Worm (Caenorhabditis elegans) whole organism, L4 larva: Measurements from ENCODE around the gene C05C12.5.

Experiments
- ama-1 ChIP-seq: fragments of 150-350 bp; optimal IDR thresholded peaks from 2 replicates; lab custom pipeline; 2014; ENCODE audit warnings: inconsistent platforms, mixed read lengths
- lin-38 ChIP-seq: fragments of 200-800 bp; sonication (Bioruptor generic); IDR thresholded peaks from 2 replicates; pipeline ENCODE4 v1.3.6; 2022; ENCODE audit warnings: missing genetic modification reagents, missing genetic modification characterization, missing compliant biosample characterization
- mdt-29 ChIP-seq: fragments of 200-800 bp; sonication (Bioruptor generic); IDR thresholded peaks from 2 replicates; pipeline ENCODE4 v1.3.6; 2022; ENCODE audit warnings: missing genetic modification reagents, missing genetic modification characterization, missing compliant biosample characterization
- nhr-10 ChIP-seq: fragments of 150-350 bp; optimal IDR thresholded peaks from 2 replicates; lab custom pipeline; 2014; ENCODE audit warnings: missing biosample characterization, missing genetic modification characterization
- unc-62 ChIP-seq, 3 experiments: fragments of 150-350 bp in 1 of 3; sonication (generic microtip); optimal IDR thresholded peaks in 2 of 3; peaks in 1 of 3; 1 replicate in 1 of 3; 2 replicates in 2 of 3; lab custom pipeline; 2014 to 2017; ENCODE audit warnings: missing biosample characterization in 3 of 3, missing genetic modification characterization in 3 of 3, missing genetic modification reagents in 3 of 3, missing genotype in 1 of 3

- TF ChIP-seq lin-38 (GFP tag; lab: Robert Waterston, UW) (no peak), unc-62 (GFP tag; optimal IDR thresholded peaks at IDR 0.05 in 1 of 2; lab: Kevin White, UChicago) (no peak), unc-62 (tag; optimal IDR thresholded peaks at IDR 0.05; lab: Kevin White, UChicago) (no peak), mdt-29 (GFP tag; lab: Robert Waterston, UW) (no peak), ama-1 (lab: Kevin White, UChicago) (no peak), nhr-10 (tag; lab: Kevin White, UChicago) (no peak)
Observed at ce11 chrIV:11229013-11229412, 32.0 kb downstream of the C05C12.5 start.
